Fruit fly (Drosophila melanogaster) whole organism, adult: ENCODE results near the gene CG11899.
A peak's percentile ranks its signal among the peaks of the same experiment; 100 is the strongest.

Experiments
- CG11617 ChIP-seq: fragments of 200-800 bp; sonication (Bioruptor generic); optimal IDR thresholded peaks from 2 replicates; lab custom pipeline; 2017; ENCODE audit warnings: mild to moderate bottlenecking, missing biosample characterization, missing genetic modification reagents, missing genetic modification characterization
- CG12768 ChIP-seq: fragments of 200-800 bp; sonication (Bioruptor generic); optimal IDR thresholded peaks from 2 replicates; lab custom pipeline; 2017; ENCODE audit warnings: missing biosample characterization, missing genetic modification characterization, mild to moderate bottlenecking, moderate library complexity, missing genetic modification reagents
- CG14711 ChIP-seq: fragments of 200-800 bp; sonication (Bioruptor generic); optimal IDR thresholded peaks from 2 replicates; lab custom pipeline; 2018; ENCODE audit warnings: missing biosample characterization, mild to moderate bottlenecking, missing genetic modification characterization, moderate library complexity
- CG1620 ChIP-seq: fragments of 200-800 bp; sonication (Bioruptor generic); optimal IDR thresholded peaks from 2 replicates; lab custom pipeline; 2016; ENCODE audit warnings: missing biosample characterization, missing genetic modification characterization
- Clk ChIP-seq: fragments of 200-800 bp; sonication (Bioruptor generic); optimal IDR thresholded peaks from 2 replicates; lab custom pipeline; 2017; ENCODE audit warnings: missing biosample characterization, missing genetic modification characterization
- Hr96 ChIP-seq: fragments of 200-800 bp; sonication (Bioruptor generic); optimal IDR thresholded peaks from 2 replicates; lab custom pipeline; 2016; ENCODE audit warnings: missing biosample characterization, missing genetic modification characterization
- Mnt ChIP-seq: fragments of 200-800 bp; sonication (Bioruptor generic); optimal IDR thresholded peaks from 2 replicates; lab custom pipeline; 2016; ENCODE audit warnings: missing biosample characterization, mild to moderate bottlenecking, missing genetic modification characterization
- bab1 ChIP-seq: fragments of 200-800 bp; sonication (Bioruptor generic); optimal IDR thresholded peaks from 3 replicates; lab custom pipeline; 2019; ENCODE audit warnings: missing biosample characterization, mild to moderate bottlenecking, missing genetic modification characterization, moderate library complexity
- cnc ChIP-seq, 2 experiments: fragments of >200 bp; optimal IDR thresholded peaks; 2 replicates each; lab custom pipeline; 2017
- ovo ChIP-seq: fragments of 200-800 bp; sonication (Bioruptor generic); optimal IDR thresholded peaks from 2 replicates; lab custom pipeline; 2016; ENCODE audit warnings: missing biosample characterization, missing genetic modification characterization
- tj ChIP-seq: fragments of 200-800 bp; sonication (Bioruptor generic); optimal IDR thresholded peaks from 3 replicates; lab custom pipeline; 2017; ENCODE audit warnings: missing biosample characterization, mild to moderate bottlenecking, missing genetic modification characterization, moderate library complexity
- toe ChIP-seq: fragments of 200-800 bp; sonication (Bioruptor generic); optimal IDR thresholded peaks from 2 replicates; lab custom pipeline; 2016; ENCODE audit warnings: missing biosample characterization, missing genetic modification characterization

dm6 chr3R:29157418-29158398, 42.5 kb upstream of the CG11899 start, which contains the start of gene rdog:
- TF ChIP-seq Mnt (GFP tag; lab: Kevin White, UChicago) (peak; percentile 71), CG12768 (peak; percentile 86), bab1 (GFP tag; lab: Kevin White, UChicago) (peak; percentile 80), Hr96 (GFP tag; lab: Kevin White, UChicago) (peak; percentile 89), ovo (GFP tag; lab: Kevin White, UChicago) (peak; percentile 97), Clk (GFP tag; lab: Kevin White, UChicago) (peak; percentile 53), CG1620 (GFP tag; lab: Kevin White, UChicago) (peak; percentile 62), cnc (optimal IDR thresholded peaks at IDR 0.05; lab: Kevin White, UChicago) (peak in 1 of 2 experiments; percentile 10), CG14711 (peak; percentile 63), tj (GFP tag; lab: Kevin White, UChicago) (peak; percentile 59), CG11617 (GFP tag; lab: Kevin White, UChicago) (peak; percentile 92), toe (GFP tag; lab: Kevin White, UChicago) (no peak)
